Worm (Caenorhabditis elegans) whole organism, L2 larva: ENCODE data around the gene dhs-29.

Source experiments
- C34F6.9 ChIP-seq: fragments of 150-350 bp; optimal IDR thresholded peaks from 2 replicates; lab custom pipeline; 2014; ENCODE audit warnings: missing biosample characterization, missing genetic modification characterization
- F13H6.1 ChIP-seq: sonication (generic microtip); optimal IDR thresholded peaks from 2 replicates; lab custom pipeline; 2016; ENCODE audit warnings: missing genetic modification characterization, missing compliant biosample characterization
- Y55F3AM.14 ChIP-seq: fragments of 200-800 bp; sonication (Bioruptor generic); optimal IDR thresholded peaks from 2 replicates; lab custom pipeline; 2018; ENCODE audit warnings: mild to moderate bottlenecking, missing genetic modification characterization, missing compliant biosample characterization
- ZK546.5 ChIP-seq: sonication (generic microtip); optimal IDR thresholded peaks from 2 replicates; lab custom pipeline; 2017; ENCODE audit warnings: missing biosample characterization, missing genetic modification characterization
- alr-1 ChIP-seq: fragments of 150-350 bp; optimal IDR thresholded peaks from 2 replicates; lab custom pipeline; 2014; ENCODE audit warnings: missing biosample characterization, missing genetic modification characterization
- aly-2 ChIP-seq: fragments of 150-350 bp; optimal IDR thresholded peaks from 2 replicates; lab custom pipeline; 2014; ENCODE audit warnings: missing biosample characterization, missing genetic modification characterization
- blmp-1 ChIP-seq: sonication (generic microtip); optimal IDR thresholded peaks from 2 replicates; lab custom pipeline; 2017; ENCODE audit warnings: missing genetic modification characterization, mild to moderate bottlenecking, missing compliant biosample characterization, antibody characterized with exemption, moderate library complexity; ENCODE audit not compliant: insufficient read depth
- ceh-16 ChIP-seq: fragments of 150-350 bp; optimal IDR thresholded peaks from 2 replicates; lab custom pipeline; 2014; ENCODE audit warnings: missing biosample characterization, missing genetic modification characterization
- crh-2 ChIP-seq: sonication (generic microtip); optimal IDR thresholded peaks from 2 replicates; lab custom pipeline; 2017; ENCODE audit warnings: missing biosample characterization, missing genetic modification characterization
- elt-1 ChIP-seq: fragments of 150-350 bp; optimal IDR thresholded peaks from 2 replicates; lab custom pipeline; 2014; ENCODE audit warnings: missing biosample characterization, missing genetic modification characterization
- elt-3 ChIP-seq: sonication (generic microtip); optimal IDR thresholded peaks from 2 replicates; lab custom pipeline; 2017; ENCODE audit warnings: missing biosample characterization, missing genetic modification characterization
- fos-1 ChIP-seq: fragments of 150-350 bp; optimal IDR thresholded peaks from 2 replicates; lab custom pipeline; 2014; ENCODE audit warnings: missing biosample characterization, missing genetic modification characterization
- lin-13 ChIP-seq: fragments of 150-350 bp; optimal IDR thresholded peaks from 2 replicates; lab custom pipeline; 2014; ENCODE audit warnings: missing biosample characterization, missing genetic modification reagents, missing genetic modification characterization
- lin-39 ChIP-seq: fragments of 150-350 bp; optimal IDR thresholded peaks from 2 replicates; lab custom pipeline; 2014; ENCODE audit warnings: missing biosample characterization, missing genetic modification reagents, missing genetic modification characterization
- lsy-2 ChIP-seq, 2 experiments: fragments of 150-350 bp in 1 of 2; sonication (generic microtip) in 1 of 2; optimal IDR thresholded peaks; 2 replicates each; lab custom pipeline; 2014 to 2017; ENCODE audit warnings: missing biosample characterization in 2 of 2, missing genetic modification characterization in 2 of 2
- mab-5 ChIP-seq: fragments of 150-350 bp; optimal IDR thresholded peaks from 2 replicates; lab custom pipeline; 2014; ENCODE audit warnings: missing biosample characterization, missing genetic modification characterization
- mbf-1 ChIP-seq: sonication (generic microtip); optimal IDR thresholded peaks from 2 replicates; lab custom pipeline; 2017; ENCODE audit warnings: missing biosample characterization, missing genetic modification characterization
- nhr-10 ChIP-seq: sonication (generic microtip); optimal IDR thresholded peaks from 2 replicates; lab custom pipeline; 2017; ENCODE audit warnings: missing biosample characterization, missing genetic modification characterization
- nhr-12 ChIP-seq: fragments of 150-350 bp; optimal IDR thresholded peaks from 2 replicates; lab custom pipeline; 2014; ENCODE audit warnings: missing biosample characterization, missing genetic modification characterization
- nhr-129 ChIP-seq: fragments of 150-350 bp; optimal IDR thresholded peaks from 2 replicates; lab custom pipeline; 2014; ENCODE audit warnings: missing biosample characterization, missing genetic modification characterization
- nhr-237 ChIP-seq: fragments of 150-350 bp; optimal IDR thresholded peaks from 2 replicates; lab custom pipeline; 2014; ENCODE audit warnings: missing biosample characterization, missing genetic modification characterization
- nhr-25 ChIP-seq: fragments of 150-350 bp; sonication (generic microtip); optimal IDR thresholded peaks from 3 replicates; lab custom pipeline; 2014; ENCODE audit warnings: missing biosample characterization, missing genetic modification characterization
- nhr-6 ChIP-seq: fragments of 150-350 bp; optimal IDR thresholded peaks from 2 replicates; lab custom pipeline; 2014; ENCODE audit warnings: missing biosample characterization, missing genetic modification characterization
- peb-1 ChIP-seq: fragments of 150-350 bp; optimal IDR thresholded peaks from 2 replicates; lab custom pipeline; 2014; ENCODE audit warnings: missing biosample characterization, missing genetic modification characterization
- sma-3 ChIP-seq: sonication (generic microtip); optimal IDR thresholded peaks from 2 replicates; lab custom pipeline; 2016; ENCODE audit warnings: missing genetic modification reagents, missing genetic modification characterization, missing compliant biosample characterization
- snpc-4 ChIP-seq: fragments of 150-350 bp; optimal IDR thresholded peaks from 2 replicates; lab custom pipeline; 2014; ENCODE audit warnings: missing biosample characterization, missing genetic modification characterization
- unc-39 ChIP-seq: fragments of 150-350 bp; optimal IDR thresholded peaks from 2 replicates; lab custom pipeline; 2014; ENCODE audit warnings: missing biosample characterization, missing genetic modification characterization
- unc-55 ChIP-seq: fragments of 150-350 bp; sonication (generic microtip); optimal IDR thresholded peaks from 3 replicates; lab custom pipeline; 2014; ENCODE audit warnings: missing biosample characterization, missing genetic modification reagents, missing genetic modification characterization
- ztf-1 ChIP-seq: fragments of 200-800 bp; sonication (Bioruptor generic); conservative IDR thresholded peaks from 2 replicates; pipeline ENCODE4 v1.3.6; 2022; ENCODE audit warnings: missing genetic modification characterization, missing compliant biosample characterization
- ztf-11 ChIP-seq: sonication (generic microtip); optimal IDR thresholded peaks from 2 replicates; lab custom pipeline; 2017; ENCODE audit warnings: missing biosample characterization, missing genetic modification characterization

dhs-29 gene

DNA sequence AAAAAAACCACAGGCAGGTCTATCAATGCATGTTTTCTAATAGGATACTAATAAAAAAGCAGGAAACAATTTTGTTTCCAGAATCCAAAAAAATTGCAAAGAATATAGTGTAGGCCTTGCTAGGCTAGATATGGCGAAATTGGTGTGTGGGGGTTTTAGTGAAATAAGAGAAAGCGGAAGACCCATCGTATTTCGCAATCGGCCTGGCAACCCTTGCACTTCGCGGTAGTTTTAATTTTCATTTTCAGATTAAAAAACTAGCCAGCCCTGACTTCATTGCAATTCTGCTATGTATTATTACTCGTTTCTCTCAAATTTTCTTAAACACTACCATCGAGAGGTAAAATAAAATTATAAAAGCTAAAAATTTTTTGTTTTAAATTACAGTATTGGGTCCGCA, 10.2 kb upstream of the dhs-29 start:
- peak; percentile 32 for TF ChIP-seq unc-55
- no peak for TF ChIP-seq unc-39
- TF ChIP-seq blmp-1 (tag; lab: Kevin White, UChicago) = no peak

DNA sequence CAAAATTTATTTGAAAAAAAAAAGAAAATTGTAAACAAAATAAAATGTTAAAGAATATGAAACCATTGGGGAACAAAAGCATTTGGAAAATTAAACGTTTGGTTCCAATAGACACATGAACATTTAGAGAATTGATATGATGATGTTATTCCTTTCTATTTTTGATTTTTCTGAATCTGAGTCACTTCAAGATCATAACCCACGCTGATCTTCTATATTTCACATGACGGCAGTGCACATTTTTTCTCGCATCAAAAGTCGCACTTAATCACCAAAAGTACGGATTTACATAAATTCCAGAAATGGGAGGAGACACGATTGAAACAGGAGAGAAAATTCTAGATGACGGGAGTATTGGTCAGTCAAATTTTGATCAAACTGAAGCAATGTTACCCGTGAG, 8.0 kb upstream of the dhs-29 start, which contains the start of gene F27D9.2:
Gene F27D9.2 (plus strand): TSS at position 301 of the 400 bp plus-strand sequence.
- TF ChIP-seq lin-39 (tag; lab: Kevin White, UChicago) (no peak), C34F6.9 (tag; lab: Kevin White, UChicago) (no peak), ZK546.5 (no peak), crh-2 (tag; lab: Kevin White, UChicago) (no peak), mab-5 (tag; lab: Kevin White, UChicago) (no peak)

DNA sequence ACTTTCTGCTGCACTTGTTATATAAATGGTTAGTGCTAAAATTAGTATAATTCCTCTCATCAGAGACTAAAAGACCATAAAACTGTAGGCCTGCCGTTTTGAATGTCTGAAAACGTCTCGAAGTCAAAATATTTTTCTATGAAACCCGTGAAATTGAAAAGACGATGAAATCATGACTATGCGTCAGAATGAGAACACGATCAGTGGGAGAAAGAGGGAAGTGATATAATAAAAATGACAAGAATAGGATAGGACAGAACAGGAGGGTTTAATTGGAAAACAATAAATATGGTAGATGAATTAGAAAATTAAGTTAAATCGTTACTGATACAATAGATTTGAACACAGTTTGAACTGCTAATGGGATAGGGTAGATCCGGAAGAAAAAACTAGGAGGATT, 5.9 kb upstream of the dhs-29 start, which contains the start of gene F27D9.7:
Gene F27D9.7 (minus strand): TSS at position 101 of the 400 bp plus-strand sequence.
- no peak for TF ChIP-seq fos-1 (tag; lab: Kevin White, UChicago)
- no peak for TF ChIP-seq nhr-10 (tag; lab: Kevin White, UChicago)
- TF ChIP-seq ceh-16 = no peak
- TF ChIP-seq C34F6.9 (tag; lab: Kevin White, UChicago) = no peak
- no peak for TF ChIP-seq unc-39
- TF ChIP-seq nhr-12 (tag; lab: Kevin White, UChicago) = no peak
- TF ChIP-seq ztf-1 = no peak
- TF ChIP-seq alr-1 = no peak
- TF ChIP-seq elt-3 (tag; lab: Kevin White, UChicago) = no peak
- TF ChIP-seq mbf-1 (tag; lab: Kevin White, UChicago) = no peak
- no peak for TF ChIP-seq peb-1 (tag; lab: Kevin White, UChicago)
- TF ChIP-seq nhr-25 (tag; lab: Kevin White, UChicago) = no peak
- TF ChIP-seq lin-13 = no peak
- no peak for TF ChIP-seq crh-2 (tag; lab: Kevin White, UChicago)
- TF ChIP-seq aly-2 (tag; lab: Kevin White, UChicago) = no peak
- TF ChIP-seq ZK546.5 = no peak
- TF ChIP-seq lsy-2 (tag; optimal IDR thresholded peaks at IDR 0.05; lab: Kevin White, UChicago) = no peak
- TF ChIP-seq, all 48 proteins: peak for 0

DNA sequence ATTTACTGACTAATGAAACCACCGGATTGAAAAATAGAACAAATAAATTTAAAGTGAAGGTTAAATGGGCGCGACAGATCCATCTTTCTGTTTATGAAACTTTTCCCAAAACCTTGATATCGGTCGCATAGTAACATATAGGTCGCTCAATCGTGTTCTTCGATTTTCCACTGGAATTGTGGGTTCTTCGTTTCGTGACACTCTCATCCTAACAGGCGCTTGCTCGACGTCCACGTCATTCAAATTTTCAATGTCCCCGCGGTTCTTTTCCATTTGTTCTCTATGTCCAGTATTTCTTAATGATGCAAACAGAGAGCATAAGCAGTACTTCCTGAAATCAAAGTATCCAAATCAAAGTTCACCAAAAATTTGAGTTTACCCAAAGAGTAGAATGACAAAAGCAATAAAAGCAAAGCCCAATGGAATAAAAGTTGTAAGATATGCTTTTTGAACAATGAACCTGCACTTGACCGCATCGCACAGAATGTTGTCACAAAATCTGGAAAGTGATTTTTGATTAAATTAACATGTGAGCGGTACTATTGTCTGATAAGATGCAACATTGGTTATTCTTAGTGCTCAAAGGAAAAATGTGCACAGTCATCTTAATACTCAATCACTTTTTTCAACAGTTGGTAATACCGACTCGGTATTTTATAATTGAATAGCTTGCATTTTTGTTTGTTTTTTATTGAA, 2.8 kb upstream of the dhs-29 start, which contains the start of gene F27D9.13:
Gene F27D9.13 (minus strand): TSS at position 51 of the 696 bp plus-strand sequence.
- TF ChIP-seq fos-1 (tag; lab: Kevin White, UChicago) (peak; percentile 32), nhr-25 (tag; lab: Kevin White, UChicago) (no peak), crh-2 (tag; lab: Kevin White, UChicago) (peak; percentile 14)

DNA sequence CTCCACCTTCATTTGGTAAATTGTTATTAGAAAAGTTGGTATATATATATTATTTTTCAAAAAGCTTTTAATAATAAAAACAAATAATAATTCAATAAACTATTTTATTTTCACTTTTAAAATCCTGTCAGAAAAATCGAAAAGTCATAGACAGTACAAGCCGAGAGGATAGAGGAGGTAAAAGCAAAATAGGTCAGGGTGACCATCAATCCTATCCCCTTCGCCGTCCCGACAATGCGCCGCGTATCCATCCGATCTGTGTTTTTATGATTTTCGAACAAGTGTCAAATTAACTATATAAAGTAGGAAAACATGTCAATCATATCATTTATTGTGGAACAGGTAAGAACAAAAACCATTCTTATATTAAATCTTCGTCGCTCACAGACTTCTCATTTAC, 682 bp upstream of the dhs-29 start:
- TF ChIP-seq ZK546.5 = no peak
- TF ChIP-seq blmp-1 (tag; lab: Kevin White, UChicago) = peak; percentile 49

DNA sequence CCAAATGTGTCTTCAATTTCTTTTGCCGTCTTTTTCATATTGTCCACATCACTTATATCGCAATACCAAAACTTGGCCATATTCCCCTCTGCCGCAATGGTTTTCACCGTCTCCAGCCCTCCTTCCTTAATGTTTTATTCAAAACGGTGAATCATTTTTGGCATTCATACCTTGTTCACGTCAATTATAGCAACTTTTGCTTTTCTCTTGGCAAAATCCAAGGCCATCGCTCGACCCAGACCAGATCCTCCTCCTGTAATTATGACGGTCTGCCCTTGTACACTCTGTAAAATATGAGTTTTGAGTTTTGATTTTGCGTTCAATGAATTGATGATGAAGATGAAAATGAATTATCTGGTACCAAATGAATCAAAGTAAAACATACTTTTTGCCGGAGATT, 300 bp downstream of the dhs-29 start:
- TF ChIP-seq nhr-6 (tag; lab: Kevin White, UChicago) (no peak), nhr-129 (tag; lab: Kevin White, UChicago) (no peak), Y55F3AM.14 (GFP tag; lab: Kevin White, UChicago) (no peak), nhr-237 (no peak), fos-1 (tag; lab: Kevin White, UChicago) (no peak), snpc-4 (tag; lab: Kevin White, UChicago) (no peak), ztf-11 (tag; lab: Kevin White, UChicago) (no peak), F13H6.1 (tag; lab: Kevin White, UChicago) (no peak), elt-3 (tag; lab: Kevin White, UChicago) (no peak), elt-1 (tag; lab: Kevin White, UChicago) (no peak)

DNA sequence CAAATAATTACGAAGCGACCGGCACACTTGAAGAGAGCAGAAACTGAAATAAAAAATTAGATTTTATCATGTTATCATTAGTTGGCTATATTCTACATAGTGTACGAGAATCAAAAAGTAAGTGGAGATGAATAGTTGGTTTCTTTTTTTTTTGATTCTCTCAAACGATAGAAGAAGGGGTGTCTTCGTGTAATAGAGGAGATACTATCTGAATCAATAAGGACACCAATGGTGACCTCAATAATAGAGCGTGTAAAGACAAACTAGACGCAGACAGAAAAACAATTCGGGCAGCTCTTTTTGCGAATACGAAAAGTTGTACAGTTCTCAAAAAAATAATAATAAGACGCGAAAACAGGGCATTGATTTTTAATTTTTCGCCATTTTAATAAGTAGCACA, 2.2 kb downstream of the dhs-29 start:
- TF ChIP-seq nhr-25 (tag; lab: Kevin White, UChicago) = peak; percentile 6
- peak in 1 of 2 experiments; percentile 4 for TF ChIP-seq lsy-2 (tag; optimal IDR thresholded peaks at IDR 0.05; lab: Kevin White, UChicago)
- TF ChIP-seq sma-3 (GFP tag; lab: Kevin White, UChicago) = no peak
- TF ChIP-seq, all 48 proteins: peak for 2
